Worm (Caenorhabditis elegans) whole organism, mixed stage, embryonic: ENCODE data around the gene B0336.12.

Experiments used
- M03D4.4 ChIP-seq: sonication (generic microtip); optimal IDR thresholded peaks from 2 replicates; lab custom pipeline; 2017; ENCODE audit warnings: mild to moderate bottlenecking, missing genetic modification characterization, missing compliant biosample characterization
- bed-3 ChIP-seq: fragments of 200-800 bp; sonication (Bioruptor generic); optimal IDR thresholded peaks from 3 replicates; lab custom pipeline; 2018; ENCODE audit warnings: mild to moderate bottlenecking, missing genetic modification characterization, moderate library complexity, missing compliant biosample characterization
- blmp-1 ChIP-seq: fragments of 150-350 bp; optimal IDR thresholded peaks from 2 replicates; lab custom pipeline; 2014; ENCODE audit warnings: missing biosample characterization, missing genetic modification characterization
- ceh-39 ChIP-seq: fragments of 150-350 bp; optimal IDR thresholded peaks from 2 replicates; lab custom pipeline; 2014; ENCODE audit warnings: missing biosample characterization, missing genetic modification characterization
- ceh-43 ChIP-seq: fragments of 200-800 bp; sonication (Bioruptor generic); optimal IDR thresholded peaks from 2 replicates; lab custom pipeline; 2018; ENCODE audit warnings: mild to moderate bottlenecking, missing genetic modification characterization, moderate library complexity, missing compliant biosample characterization
- ceh-83 ChIP-seq: fragments of 200-800 bp; sonication (Bioruptor generic); optimal IDR thresholded peaks from 2 replicates; lab custom pipeline; 2018; ENCODE audit warnings: mild to moderate bottlenecking, missing genetic modification characterization, missing compliant biosample characterization
- ces-1 ChIP-seq: fragments of 150-350 bp; optimal IDR thresholded peaks from 2 replicates; lab custom pipeline; 2014; ENCODE audit warnings: missing biosample characterization, missing genetic modification reagents, missing genetic modification characterization
- cnd-1 ChIP-seq: fragments of 200-800 bp; sonication (Bioruptor generic); optimal IDR thresholded peaks from 2 replicates; lab custom pipeline; 2018; ENCODE audit warnings: mild to moderate bottlenecking, missing genetic modification characterization, missing compliant biosample characterization
- drap-1 ChIP-seq: fragments of 200-800 bp; sonication (Bioruptor generic); optimal IDR thresholded peaks from 3 replicates; lab custom pipeline; 2018; ENCODE audit warnings: mild to moderate bottlenecking, missing genetic modification characterization, missing compliant biosample characterization
- elt-1 ChIP-seq: sonication (generic microtip); optimal IDR thresholded peaks from 2 replicates; lab custom pipeline; 2017; ENCODE audit warnings: missing genetic modification characterization, mild to moderate bottlenecking, missing compliant biosample characterization, antibody characterized with exemption, moderate library complexity, borderline replicate concordance; ENCODE audit not compliant: insufficient read depth
- elt-3 ChIP-seq: fragments of 150-350 bp; optimal IDR thresholded peaks from 2 replicates; lab custom pipeline; 2014; ENCODE audit warnings: missing biosample characterization, missing genetic modification characterization
- flh-1 ChIP-seq: fragments of 200-800 bp; sonication (Bioruptor generic); optimal IDR thresholded peaks from 2 replicates; lab custom pipeline; 2018; ENCODE audit warnings: mild to moderate bottlenecking, missing genetic modification characterization, moderate library complexity, missing compliant biosample characterization
- ham-2 ChIP-seq: fragments of 200-800 bp; sonication (Bioruptor generic); optimal IDR thresholded peaks from 2 replicates; lab custom pipeline; 2018; ENCODE audit warnings: mild to moderate bottlenecking, missing genetic modification characterization, missing compliant biosample characterization
- hlh-1 ChIP-seq: fragments of 150-350 bp; optimal IDR thresholded peaks from 2 replicates; lab custom pipeline; 2014; ENCODE audit warnings: missing biosample characterization, missing genetic modification reagents, missing genetic modification characterization
- lin-13 ChIP-seq: fragments of 150-350 bp; optimal IDR thresholded peaks from 2 replicates; lab custom pipeline; 2014; ENCODE audit warnings: missing biosample characterization, missing genetic modification characterization
- lin-32 ChIP-seq: fragments of 200-800 bp; sonication (Bioruptor generic); optimal IDR thresholded peaks from 2 replicates; lab custom pipeline; 2018; ENCODE audit warnings: mild to moderate bottlenecking, missing genetic modification characterization, missing compliant biosample characterization
- lsy-2 ChIP-seq: fragments of 150-350 bp; optimal IDR thresholded peaks from 2 replicates; lab custom pipeline; 2014; ENCODE audit warnings: missing biosample characterization, missing genetic modification characterization
- mab-5 ChIP-seq: fragments of 150-350 bp; optimal IDR thresholded peaks from 2 replicates; lab custom pipeline; 2014; ENCODE audit warnings: missing biosample characterization, missing genetic modification characterization
- mep-1 ChIP-seq: fragments of 150-350 bp; optimal IDR thresholded peaks from 2 replicates; lab custom pipeline; 2017; ENCODE audit warnings: missing biosample characterization, missing genetic modification reagents, missing genetic modification characterization, inconsistent platforms
- mls-2 ChIP-seq: sonication (generic microtip); optimal IDR thresholded peaks from 2 replicates; lab custom pipeline; 2016; ENCODE audit warnings: mild to moderate bottlenecking, missing genetic modification characterization, moderate library complexity, missing compliant biosample characterization
- nhr-12 ChIP-seq: fragments of 150-350 bp; optimal IDR thresholded peaks from 2 replicates; lab custom pipeline; 2014; ENCODE audit warnings: missing biosample characterization, missing genetic modification characterization
- nhr-2 ChIP-seq: fragments of 150-350 bp; optimal IDR thresholded peaks from 2 replicates; lab custom pipeline; 2014; ENCODE audit warnings: missing biosample characterization, missing genetic modification characterization
- nhr-237 ChIP-seq: fragments of 150-350 bp; optimal IDR thresholded peaks from 2 replicates; lab custom pipeline; 2014; ENCODE audit warnings: missing biosample characterization, missing genetic modification characterization
- nhr-28 ChIP-seq: fragments of 150-350 bp; optimal IDR thresholded peaks from 2 replicates; lab custom pipeline; 2014; ENCODE audit warnings: missing biosample characterization, missing genetic modification characterization
- nhr-76 ChIP-seq: sonication (generic microtip); optimal IDR thresholded peaks from 2 replicates; lab custom pipeline; 2017; ENCODE audit warnings: missing biosample characterization, missing genetic modification characterization
- pha-4 ChIP-seq: fragments of 150-350 bp; optimal IDR thresholded peaks from 2 replicates; lab custom pipeline; 2018; ENCODE audit warnings: missing biosample characterization, missing genetic modification reagents, missing genetic modification characterization
- sem-2 ChIP-seq: fragments of 200-800 bp; sonication (Bioruptor generic); optimal IDR thresholded peaks from 2 replicates; lab custom pipeline; 2018; ENCODE audit warnings: mild to moderate bottlenecking, missing genetic modification characterization, missing compliant biosample characterization
- snpc-4 ChIP-seq: fragments of 150-350 bp; optimal IDR thresholded peaks from 2 replicates; lab custom pipeline; 2014; ENCODE audit warnings: missing biosample characterization, missing genetic modification characterization
- sptf-1 ChIP-seq: sonication (generic microtip); optimal IDR thresholded peaks from 2 replicates; lab custom pipeline; 2017; ENCODE audit warnings: mild to moderate bottlenecking, missing genetic modification characterization, moderate library complexity, missing compliant biosample characterization
- tbx-8 ChIP-seq: fragments of 200-800 bp; sonication (Bioruptor generic); optimal IDR thresholded peaks from 2 replicates; lab custom pipeline; 2018; ENCODE audit warnings: mild to moderate bottlenecking, missing genetic modification characterization, moderate library complexity, missing compliant biosample characterization
- unc-120 ChIP-seq: sonication (generic microtip); optimal IDR thresholded peaks from 2 replicates; lab custom pipeline; 2017; ENCODE audit warnings: missing genetic modification characterization, missing compliant biosample characterization; ENCODE audit not compliant: poor library complexity, severe bottlenecking
- unc-39 ChIP-seq: fragments of 150-350 bp; optimal IDR thresholded peaks from 2 replicates; lab custom pipeline; 2014; ENCODE audit warnings: missing biosample characterization, missing genetic modification characterization
- unc-62 ChIP-seq: fragments of 150-350 bp; optimal IDR thresholded peaks from 2 replicates; lab custom pipeline; 2014; ENCODE audit warnings: missing biosample characterization, missing genetic modification reagents, missing genetic modification characterization
- zip-8 ChIP-seq: fragments of 150-350 bp; optimal IDR thresholded peaks from 2 replicates; lab custom pipeline; 2014; ENCODE audit warnings: missing biosample characterization, missing genetic modification characterization
- ztf-11 ChIP-seq: fragments of 150-350 bp; optimal IDR thresholded peaks from 2 replicates; lab custom pipeline; 2014; ENCODE audit warnings: missing biosample characterization, missing genetic modification characterization

Gene B0336.12

DNA sequence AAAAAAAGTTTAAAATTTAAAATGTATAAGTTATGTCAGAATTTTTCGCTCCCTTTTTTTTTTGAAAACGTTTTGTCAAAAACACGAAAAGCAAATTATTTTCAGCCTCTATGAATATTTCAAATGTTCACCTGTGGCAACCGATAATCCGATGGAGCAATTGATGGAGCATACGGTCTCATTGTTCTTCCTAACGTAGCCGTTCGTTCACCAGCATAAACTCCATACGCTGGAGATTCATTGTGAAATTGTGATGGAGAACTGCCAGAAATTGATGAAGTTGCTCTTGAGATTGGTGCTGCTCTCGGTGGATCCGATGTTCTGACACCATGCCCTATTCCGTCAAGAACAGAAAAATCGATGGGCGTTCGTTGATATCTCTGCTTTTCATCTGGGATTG lies 18.1 kb downstream of the B0336.12 start:
- TF ChIP-seq ceh-83 (GFP tag; lab: Kevin White, UChicago), result no peak
- no peak for TF ChIP-seq bed-3 (GFP tag; lab: Kevin White, UChicago)
- TF ChIP-seq nhr-237, result no peak
- TF ChIP-seq nhr-12, result no peak
- TF ChIP-seq unc-39, result no peak
- no peak for TF ChIP-seq zip-8 (tag; lab: Kevin White, UChicago)
- TF ChIP-seq lsy-2 (tag; lab: Kevin White, UChicago), result no peak
- TF ChIP-seq ceh-43 (GFP tag; lab: Kevin White, UChicago), result no peak
- TF ChIP-seq blmp-1, result no peak
- no peak for TF ChIP-seq sem-2 (GFP tag; lab: Kevin White, UChicago)
- TF ChIP-seq nhr-28 (tag; lab: Kevin White, UChicago), result no peak
- no peak for TF ChIP-seq mls-2
- no peak for TF ChIP-seq sptf-1 (tag; lab: Kevin White, UChicago)
- no peak for TF ChIP-seq elt-1
- TF ChIP-seq drap-1 (GFP tag; lab: Kevin White, UChicago), result no peak
- no peak for TF ChIP-seq elt-3

DNA sequence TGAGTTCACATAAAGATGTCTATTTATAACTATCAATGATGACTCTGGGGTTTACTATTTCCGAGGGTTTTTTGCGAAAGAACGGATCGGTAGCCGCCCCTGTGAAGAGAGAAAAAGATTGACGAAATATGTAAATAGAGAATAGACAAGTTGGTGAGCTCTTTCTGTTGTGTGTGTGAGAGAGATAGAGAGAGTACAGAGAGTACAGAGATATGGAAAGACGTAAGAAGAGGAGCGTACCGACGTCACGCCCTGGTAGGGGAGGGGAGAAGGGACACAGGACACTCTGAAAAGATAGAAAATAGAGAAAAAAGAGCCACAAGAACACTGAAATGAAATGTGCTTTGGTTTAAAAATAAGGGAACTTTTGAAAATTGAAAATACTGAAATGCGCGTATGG lies 21.7 kb downstream of the B0336.12 start:
- TF ChIP-seq tbx-8 (no peak), ces-1 (GFP tag; lab: Kevin White, UChicago) (peak; percentile 27), ceh-39 (tag; lab: Kevin White, UChicago) (no peak), pha-4 (tag; lab: Kevin White, UChicago) (peak; percentile 75), lsy-2 (tag; lab: Kevin White, UChicago) (peak; percentile 33), nhr-28 (tag; lab: Kevin White, UChicago) (no peak)

DNA sequence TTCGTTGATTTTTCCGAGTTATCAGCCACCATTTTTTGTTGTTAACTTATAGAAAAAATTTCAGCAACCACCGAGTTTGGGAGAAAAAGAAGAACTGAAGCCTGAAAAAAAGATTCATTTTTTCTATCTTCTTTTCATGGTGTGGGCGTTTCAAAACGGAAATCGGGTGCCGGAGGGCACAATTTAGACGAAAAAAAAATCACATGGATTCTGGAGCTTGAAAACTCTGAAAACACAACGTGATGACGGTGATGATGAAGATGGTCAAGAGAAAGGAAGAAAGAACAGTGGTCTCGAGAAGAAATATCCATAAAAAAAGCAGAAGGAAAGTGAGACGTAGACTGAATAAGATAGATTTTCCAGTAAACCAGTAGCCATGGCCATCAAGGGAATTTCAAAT lies 25.9 kb downstream of the B0336.12 start, which contains the start of gene rcan-1:
TSS of gene rcan-1 (minus strand) at position 101 of the 400 bp plus-strand sequence.
- TF ChIP-seq drap-1 (GFP tag; lab: Kevin White, UChicago) (no peak), lin-32 (GFP tag; lab: Kevin White, UChicago) (no peak)

DNA sequence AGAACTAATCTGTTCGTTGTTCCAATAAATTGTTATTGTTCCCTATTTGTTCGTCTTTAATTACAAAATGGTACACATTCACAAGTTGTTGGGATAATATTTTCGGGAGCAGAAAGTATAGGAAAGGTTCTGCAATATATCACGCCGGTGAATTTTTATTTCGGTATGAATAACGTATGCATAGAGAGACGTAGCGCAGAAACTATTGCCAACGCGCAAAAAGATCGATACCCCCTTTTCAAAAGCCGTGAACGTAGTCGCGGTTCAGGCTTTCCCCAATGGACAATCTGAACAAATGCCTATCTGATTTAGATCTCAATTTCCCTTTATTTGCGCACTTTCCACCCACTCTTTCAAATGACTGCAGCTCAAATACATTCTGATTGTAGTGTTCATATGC lies 29.8 kb downstream of the B0336.12 start, which contains the start of gene pst-2:
TSS of gene pst-2 (plus strand) at position 293 of the 400 bp plus-strand sequence.
- TF ChIP-seq ceh-43 (GFP tag; lab: Kevin White, UChicago), result no peak
- no peak for TF ChIP-seq lin-32 (GFP tag; lab: Kevin White, UChicago)
- no peak for TF ChIP-seq elt-3
- no peak for TF ChIP-seq hlh-1
- TF ChIP-seq nhr-12, result no peak
- no peak for TF ChIP-seq nhr-237
- no peak for TF ChIP-seq cnd-1 (tag; lab: Kevin White, UChicago)
- TF ChIP-seq ham-2 (GFP tag; lab: Kevin White, UChicago), result no peak

DNA sequence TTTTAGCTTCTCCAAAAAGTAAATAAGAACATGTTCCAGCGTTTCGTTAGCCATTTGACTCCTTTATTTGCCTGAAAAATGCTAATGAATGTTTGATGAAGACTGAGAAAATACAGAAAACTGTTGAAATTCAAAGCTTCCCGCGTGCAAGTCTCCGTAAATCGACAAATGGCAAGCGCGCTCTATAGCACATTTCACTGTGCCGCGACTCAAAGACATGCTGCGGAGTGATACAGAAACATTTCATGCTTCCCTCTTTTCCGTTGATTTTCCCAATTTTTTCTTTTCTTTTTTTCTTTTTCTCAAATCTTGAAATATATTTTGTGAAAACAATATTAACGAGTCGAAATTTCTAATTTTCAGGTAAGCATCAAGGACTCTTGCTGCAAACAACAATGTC lies 31.0 kb downstream of the B0336.12 start, which contains the start of the genes ska-3 and rps-12:
TSS of gene ska-3 (minus strand) at position 71 of the 400 bp plus-strand sequence.
TSS of gene rps-12 (plus strand) at position 364 of the 400 bp plus-strand sequence.
- no peak for TF ChIP-seq nhr-76 (tag; lab: Kevin White, UChicago)
- peak; percentile 99 for TF ChIP-seq lin-13 (tag; lab: Kevin White, UChicago)
- TF ChIP-seq M03D4.4 (tag; lab: Kevin White, UChicago), result peak; percentile 89
- peak; percentile 100 for TF ChIP-seq mep-1 (tag; lab: Kevin White, UChicago)
- TF ChIP-seq drap-1 (GFP tag; lab: Kevin White, UChicago), result peak; percentile 86
- TF ChIP-seq lsy-2 (tag; lab: Kevin White, UChicago), result peak; percentile 92
- TF ChIP-seq unc-120 (tag; lab: Kevin White, UChicago), result peak; percentile 88
- TF ChIP-seq mls-2, result peak; percentile 73
- peak; percentile 26 for TF ChIP-seq bed-3 (GFP tag; lab: Kevin White, UChicago)
- TF ChIP-seq pha-4 (tag; lab: Kevin White, UChicago), result peak; percentile 99
- TF ChIP-seq ceh-39 (tag; lab: Kevin White, UChicago), result peak; percentile 95
- peak; percentile 98 for TF ChIP-seq nhr-237
- TF ChIP-seq blmp-1, result no peak
- TF ChIP-seq cnd-1 (tag; lab: Kevin White, UChicago), result peak; percentile 45
- no peak for TF ChIP-seq snpc-4 (tag; lab: Kevin White, UChicago)
- TF ChIP-seq flh-1, result no peak
- peak; percentile 88 for TF ChIP-seq sptf-1 (tag; lab: Kevin White, UChicago)
- TF ChIP-seq ces-1 (GFP tag; lab: Kevin White, UChicago), result peak; percentile 81
- peak; percentile 85 for TF ChIP-seq unc-62 (GFP tag; lab: Kevin White, UChicago)
- peak; percentile 9 for TF ChIP-seq ceh-43 (GFP tag; lab: Kevin White, UChicago)
- peak; percentile 24 for TF ChIP-seq nhr-28 (tag; lab: Kevin White, UChicago)
- peak; percentile 87 for TF ChIP-seq ham-2 (GFP tag; lab: Kevin White, UChicago)
- TF ChIP-seq elt-1, result peak; percentile 53
- no peak for TF ChIP-seq lin-32 (GFP tag; lab: Kevin White, UChicago)
- peak; percentile 60 for TF ChIP-seq mab-5 (tag; lab: Kevin White, UChicago)
- TF ChIP-seq nhr-12, result peak; percentile 90
- peak; percentile 55 for TF ChIP-seq elt-3
- peak; percentile 11 for TF ChIP-seq sem-2 (GFP tag; lab: Kevin White, UChicago)
- TF ChIP-seq ztf-11, result peak; percentile 69
- TF ChIP-seq tbx-8, result peak; percentile 55
- peak; percentile 25 for TF ChIP-seq ceh-83 (GFP tag; lab: Kevin White, UChicago)
- no peak for TF ChIP-seq zip-8 (tag; lab: Kevin White, UChicago)
- TF ChIP-seq hlh-1, result peak; percentile 66
- TF ChIP-seq unc-39, result no peak
- TF ChIP-seq nhr-2 (tag; lab: Kevin White, UChicago), result peak; percentile 54
